Fruit fly (Drosophila melanogaster): ENCODE results near the gene RecQ5.

The RecQ5 gene

DNA sequence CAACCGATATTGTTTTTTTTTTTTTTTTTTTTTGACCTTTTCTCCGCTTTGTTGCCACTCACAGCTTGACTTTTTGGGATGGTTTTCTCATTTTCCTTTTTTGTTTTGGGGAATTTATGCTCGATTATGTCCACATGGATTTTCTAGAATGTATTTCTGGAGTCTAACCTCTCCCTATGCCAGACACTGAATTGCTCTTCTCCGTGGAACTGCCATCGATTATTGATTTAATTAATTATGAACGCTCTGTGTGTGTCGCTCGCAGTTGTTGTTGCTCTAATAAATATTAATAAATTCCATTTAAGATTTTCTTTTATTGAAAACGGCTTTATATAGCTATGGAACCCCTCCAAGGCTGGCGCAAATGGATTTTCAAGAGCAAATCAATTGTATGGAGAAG, 23.8 kb upstream of the RecQ5 start (continued):
- TF ChIP-seq CG31224 (GFP tag; IDR thresholded peaks at IDR 0.05) (no peak), sqz (GFP tag; optimal IDR thresholded peaks at IDR 0.05) (peak; percentile 67), CG33557 (GFP tag; optimal IDR thresholded peaks at IDR 0.05) (no peak), Doc3 (GFP tag; IDR thresholded peaks at IDR 0.05; ENCODE audit: partially characterized antibody) (no peak), twi (tag; optimal IDR thresholded peaks at IDR 0.05) (peak; percentile 40)

DNA sequence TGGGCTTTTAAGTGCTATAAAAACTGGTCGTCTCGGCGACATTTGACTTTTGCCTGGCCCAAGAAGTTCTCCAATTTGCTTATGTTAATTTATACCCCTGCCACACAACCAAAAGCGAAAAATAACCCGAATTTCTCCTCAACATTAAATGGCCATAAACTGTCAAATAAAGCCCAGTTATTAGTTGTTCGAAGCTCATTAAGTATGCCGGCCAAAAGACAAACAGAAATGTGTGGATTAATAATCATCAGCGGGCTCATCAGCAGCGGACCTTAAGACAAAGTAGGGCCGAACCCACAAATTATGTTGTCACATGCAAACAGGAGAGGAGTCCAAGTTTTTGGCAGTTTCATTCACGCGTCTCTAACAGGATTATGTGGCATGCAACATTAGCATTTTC, 23.3 kb upstream of the RecQ5 start:
- TF ChIP-seq vvl (GFP tag; IDR thresholded peaks at IDR 0.05), result peak; percentile 22; the same call in 1 of the 2 replicates
- no peak for TF ChIP-seq Hey (tag; optimal IDR thresholded peaks at IDR 0.05)
- peak; percentile 41 for TF ChIP-seq oc (tag; optimal IDR thresholded peaks at IDR 0.05)
- no peak for TF ChIP-seq dmrt99B (tag; optimal IDR thresholded peaks at IDR 0.05)
- TF ChIP-seq CG8089 (GFP tag; optimal IDR thresholded peaks at IDR 0.05), result no peak
- TF ChIP-seq NC2β (GFP tag; optimal IDR thresholded peaks at IDR 0.05), result no peak
- TF ChIP-seq CG30403 (GFP tag; optimal IDR thresholded peaks at IDR 0.05), result no peak
- peak; percentile 4 for TF ChIP-seq Abd-B (GFP tag; optimal IDR thresholded peaks at IDR 0.05)
- TF ChIP-seq CG12769 (tag; optimal IDR thresholded peaks at IDR 0.05), result peak; percentile 7
- TF ChIP-seq sug (tag; optimal IDR thresholded peaks at IDR 0.05), result no peak
- TF ChIP-seq CG7745 (tag; optimal IDR thresholded peaks at IDR 0.05), result no peak
- TF ChIP-seq odd (GFP tag; optimal IDR thresholded peaks at IDR 0.05), result no peak
- TF ChIP-seq fd3F (GFP tag; optimal IDR thresholded peaks at IDR 0.05), result no peak
- TF ChIP-seq Awh (GFP tag; IDR thresholded peaks at IDR 0.05), result peak; percentile 74
- TF ChIP-seq z (GFP tag; IDR thresholded peaks at IDR 0.05), result no peak
- TF ChIP-seq Hr78 (GFP tag; optimal IDR thresholded peaks at IDR 0.05), result peak in 1 of 2 experiments; percentile 51
- no peak for TF ChIP-seq bbx (GFP tag; IDR thresholded peaks at IDR 0.05; ENCODE audit: partially characterized antibody)
- no peak for TF ChIP-seq inv (GFP tag; IDR thresholded peaks at IDR 0.05; ENCODE audit: partially characterized antibody)
- no peak for TF ChIP-seq CG2120 (GFP tag; optimal IDR thresholded peaks at IDR 0.05)
- no peak for TF ChIP-seq Atf6 (GFP tag; IDR thresholded peaks at IDR 0.05)
- TF ChIP-seq CG3163 (GFP tag; optimal IDR thresholded peaks at IDR 0.05), result no peak
- TF ChIP-seq eve (GFP tag; optimal IDR thresholded peaks at IDR 0.05), result peak in 1 of 2 experiments; percentile 0
- TF ChIP-seq abd-A (tag; optimal IDR thresholded peaks at IDR 0.05), result peak; percentile 73
- no peak for TF ChIP-seq CG6272 (GFP tag; IDR thresholded peaks at IDR 0.05)
- no peak for TF ChIP-seq dpn (GFP tag; optimal IDR thresholded peaks at IDR 0.05)
- 0 out of 3 replicates have a peak, but pooled peaks have one; percentile 28 for TF ChIP-seq CG6791 (GFP tag; IDR thresholded peaks at IDR 0.05; ENCODE audit: partially characterized antibody)
- no peak for TF ChIP-seq PHDP (tag; optimal IDR thresholded peaks at IDR 0.05)
- no peak for TF ChIP-seq Opbp (GFP tag; IDR thresholded peaks at IDR 0.05; ENCODE audit: partially characterized antibody)

DNA sequence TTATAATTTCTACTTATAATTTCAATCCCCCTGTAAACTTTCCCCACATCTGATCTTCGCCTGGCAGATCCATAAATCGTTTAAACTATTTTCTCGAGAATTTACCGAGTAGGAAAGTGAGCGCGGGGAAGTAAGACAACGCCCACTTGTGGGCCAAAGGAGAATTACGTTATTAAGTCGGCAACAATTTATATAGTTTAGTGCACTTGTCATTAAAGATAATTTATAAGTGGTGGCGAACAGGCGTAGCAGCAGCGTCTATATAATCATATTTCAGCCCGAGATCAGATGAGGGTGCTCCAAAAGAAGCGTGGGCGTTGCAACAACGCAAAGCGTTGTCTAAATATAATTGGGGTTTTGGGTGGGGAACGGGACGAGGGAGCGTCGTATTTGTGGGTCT, 22.9 kb upstream of the RecQ5 start:
- TF ChIP-seq CG10267 (tag; optimal IDR thresholded peaks at IDR 0.05) (no peak), Bgb (GFP tag; IDR thresholded peaks at IDR 0.05; ENCODE audit: partially characterized antibody) (no peak), CG6175 (GFP tag; IDR thresholded peaks at IDR 0.05) (no peak), crol (GFP tag; IDR thresholded peaks at IDR 0.05) (peak; percentile 35; the same call in 1 of the 2 replicates), CG8290 (GFP tag; optimal IDR thresholded peaks at IDR 0.05) (no peak), CG8290 (tag; optimal IDR thresholded peaks at IDR 0.05) (no peak), Myb (GFP tag; optimal IDR thresholded peaks at IDR 0.05) (no peak), chn (GFP tag; optimal IDR thresholded peaks at IDR 0.05) (no peak), Doc3 (GFP tag; IDR thresholded peaks at IDR 0.05; ENCODE audit: partially characterized antibody) (no peak), vnd (GFP tag; IDR thresholded peaks at IDR 0.05; ENCODE audit: partially characterized antibody) (no peak), CG6272 (GFP tag; IDR thresholded peaks at IDR 0.05) (no peak), sr (GFP tag; IDR thresholded peaks at IDR 0.05) (peak; percentile 93), E2f1 (GFP tag; IDR thresholded peaks at IDR 0.05) (no peak), CG30431 (GFP tag; optimal IDR thresholded peaks at IDR 0.05) (no peak), fru (optimal IDR thresholded peaks at IDR 0.05) (no peak), nmo (GFP tag; optimal IDR thresholded peaks at IDR 0.05) (no peak), zfh1 (GFP tag; IDR thresholded peaks at IDR 0.05) (0 out of 3 replicates have a peak, but pooled peaks have one; percentile 7), gcm (GFP tag; optimal IDR thresholded peaks at IDR 0.05) (peak; percentile 19), Dbx (GFP tag; IDR thresholded peaks at IDR 0.05) (no peak)
